Fruit fly (Drosophila melanogaster) whole organism, pupa: ENCODE results near the gene ind.

Experiments
- CG15710 ChIP-seq: fragments of 200-800 bp; sonication (Bioruptor generic); optimal IDR thresholded peaks from 2 replicates; lab custom pipeline; 2018; ENCODE audit warnings: missing biosample characterization, mild to moderate bottlenecking, missing genetic modification characterization, moderate library complexity
- CG17806 ChIP-seq: fragments of 200-800 bp; sonication (Bioruptor generic); optimal IDR thresholded peaks from 2 replicates; lab custom pipeline; 2018; ENCODE audit warnings: missing biosample characterization, mild to moderate bottlenecking, missing genetic modification characterization, moderate library complexity
- CG34367 ChIP-seq: fragments of 200-800 bp; sonication (Bioruptor generic); optimal IDR thresholded peaks from 2 replicates; lab custom pipeline; 2018; ENCODE audit warnings: missing biosample characterization, mild to moderate bottlenecking, missing genetic modification characterization
- CG4496 ChIP-seq: fragments of 200-800 bp; sonication (Bioruptor generic); IDR thresholded peaks from 3 replicates; pipeline ENCODE4 v1.3.6; 2022; ENCODE audit warnings: missing biosample characterization, missing genetic modification characterization
- CG9948 ChIP-seq: fragments of 200-800 bp; sonication (Bioruptor generic); optimal IDR thresholded peaks from 2 replicates; lab custom pipeline; 2018; ENCODE audit warnings: missing biosample characterization, mild to moderate bottlenecking, missing genetic modification characterization, moderate library complexity
- EcR ChIP-seq: fragments of 200-800 bp; sonication (Bioruptor generic); optimal IDR thresholded peaks from 3 replicates; lab custom pipeline; 2019; ENCODE audit warnings: missing biosample characterization, missing genetic modification characterization, mild to moderate bottlenecking, moderate library complexity, missing genetic modification reagents
- Snoo ChIP-seq: fragments of 200-800 bp; sonication (Bioruptor generic); optimal IDR thresholded peaks from 3 replicates; lab custom pipeline; 2017; ENCODE audit warnings: missing biosample characterization, mild to moderate bottlenecking, missing genetic modification characterization, inconsistent platforms
- gl ChIP-seq: fragments of 200-800 bp; sonication (Bioruptor generic); optimal IDR thresholded peaks from 2 replicates; lab custom pipeline; 2018; ENCODE audit warnings: missing biosample characterization, mild to moderate bottlenecking, missing genetic modification characterization

- no peak for TF ChIP-seq gl (tag; lab: Kevin White, UChicago)
- TF ChIP-seq CG17806 (tag; lab: Kevin White, UChicago), result no peak
- TF ChIP-seq CG34367, result no peak
- no peak for TF ChIP-seq EcR (GFP tag; lab: Kevin White, UChicago)
- no peak for TF ChIP-seq CG9948
- no peak for TF ChIP-seq CG15710 (tag; lab: Kevin White, UChicago)
- TF ChIP-seq CG4496 (GFP tag; lab: Robert Waterston, UW), result no peak
- TF ChIP-seq Snoo (tag; lab: Kevin White, UChicago), result no peak
These were observed 12.0 kb downstream of the ind start for dm6 chr3L:15031773-15032172.
